Fruit fly (Drosophila melanogaster) whole organism, prepupa: Measurements from ENCODE around the gene CG9986.

Experiments used
- CG10631 ChIP-seq: fragments of 200-800 bp; sonication (Bioruptor generic); optimal IDR thresholded peaks from 2 replicates; lab custom pipeline; 2016; ENCODE audit warnings: missing biosample characterization, missing genetic modification characterization
- CG11294 ChIP-seq: fragments of 200-800 bp; sonication (Bioruptor generic); IDR thresholded peaks from 2 replicates; pipeline ENCODE4 v1.3.6; 2022; ENCODE audit warnings: missing biosample characterization, missing genetic modification characterization
- CG11762 ChIP-seq: fragments of 200-800 bp; sonication (Bioruptor generic); optimal IDR thresholded peaks from 3 replicates; lab custom pipeline; 2016; ENCODE audit warnings: missing biosample characterization, missing genetic modification characterization; ENCODE audit not compliant: insufficient read depth
- CG11902 ChIP-seq: fragments of 200-800 bp; sonication (Bioruptor generic); optimal IDR thresholded peaks from 3 replicates; lab custom pipeline; 2016; ENCODE audit warnings: missing biosample characterization, missing genetic modification characterization
- CG15336 ChIP-seq: fragments of 200-800 bp; sonication (Bioruptor generic); IDR thresholded peaks from 2 replicates; pipeline ENCODE4 v1.3.6; 2022; ENCODE audit warnings: missing biosample characterization, missing genetic modification characterization
- CG1621 ChIP-seq: fragments of 200-800 bp; sonication (Bioruptor generic); optimal IDR thresholded peaks from 3 replicates; lab custom pipeline; 2018; ENCODE audit warnings: missing biosample characterization, mild to moderate bottlenecking, missing genetic modification characterization
- CG16779 ChIP-seq: fragments of 200-800 bp; sonication (Bioruptor generic); optimal IDR thresholded peaks from 3 replicates; lab custom pipeline; 2017; ENCODE audit warnings: missing biosample characterization, mild to moderate bottlenecking, missing genetic modification characterization
- CG3032 ChIP-seq: fragments of 200-800 bp; optimal IDR thresholded peaks from 2 replicates; lab custom pipeline; 2019; ENCODE audit warnings: missing biosample characterization, mild to moderate bottlenecking, missing genetic modification characterization, moderate library complexity
- CG31627 ChIP-seq: fragments of 200-800 bp; sonication (Bioruptor generic); optimal IDR thresholded peaks from 3 replicates; lab custom pipeline; 2016; ENCODE audit warnings: missing biosample characterization, missing genetic modification characterization
- CG34406 ChIP-seq: fragments of 200-800 bp; sonication (Bioruptor generic); optimal IDR thresholded peaks from 3 replicates; lab custom pipeline; 2016; ENCODE audit warnings: missing biosample characterization, missing genetic modification characterization
- CG4318 ChIP-seq: fragments of 200-800 bp; sonication (Bioruptor generic); optimal IDR thresholded peaks from 3 replicates; lab custom pipeline; 2017; ENCODE audit warnings: missing biosample characterization, mild to moderate bottlenecking, missing genetic modification characterization
- CG6163 ChIP-seq: fragments of 200-800 bp; sonication (Bioruptor generic); IDR thresholded peaks from 3 replicates; pipeline ENCODE4 v1.3.6; 2022; ENCODE audit warnings: missing biosample characterization, missing genetic modification characterization
- CG6792 ChIP-seq: fragments of 200-800 bp; sonication (Bioruptor generic); optimal IDR thresholded peaks from 3 replicates; lab custom pipeline; 2016; ENCODE audit warnings: missing biosample characterization, missing genetic modification characterization
- CG6808 ChIP-seq: fragments of 200-800 bp; sonication (Bioruptor generic); optimal IDR thresholded peaks from 3 replicates; lab custom pipeline; 2017; ENCODE audit warnings: missing biosample characterization, missing genetic modification characterization, mild to moderate bottlenecking, moderate library complexity, missing genetic modification reagents
- CG6854 ChIP-seq: fragments of 200-800 bp; sonication (Bioruptor generic); optimal IDR thresholded peaks from 2 replicates; lab custom pipeline; 2017; ENCODE audit warnings: missing biosample characterization, mild to moderate bottlenecking, missing genetic modification characterization
- CG7368 ChIP-seq: fragments of 200-800 bp; sonication (Bioruptor generic); optimal IDR thresholded peaks from 3 replicates; lab custom pipeline; 2016; ENCODE audit warnings: missing biosample characterization, missing genetic modification characterization
- CG8119 ChIP-seq: fragments of 200-800 bp; sonication (Bioruptor generic); IDR thresholded peaks from 3 replicates; pipeline ENCODE4 v1.3.6; 2022; ENCODE audit warnings: missing biosample characterization, missing genetic modification characterization
- CG8319 ChIP-seq: fragments of 200-800 bp; sonication (Bioruptor generic); optimal IDR thresholded peaks from 3 replicates; lab custom pipeline; 2016; ENCODE audit warnings: missing biosample characterization, missing genetic modification characterization
- CG9139 ChIP-seq: fragments of 200-800 bp; sonication (Bioruptor generic); optimal IDR thresholded peaks from 3 replicates; lab custom pipeline; 2017; ENCODE audit warnings: missing biosample characterization, mild to moderate bottlenecking, missing genetic modification characterization
- Eip75B ChIP-seq: fragments of 200-800 bp; sonication (Bioruptor generic); optimal IDR thresholded peaks from 3 replicates; lab custom pipeline; 2016; ENCODE audit warnings: missing biosample characterization, missing genetic modification characterization
- Eip78C ChIP-seq: fragments of 200-800 bp; sonication (Bioruptor generic); peaks from one replicate; lab custom pipeline; 2016; ENCODE audit warnings: missing biosample characterization, missing genetic modification characterization
- Eip93F ChIP-seq: fragments of 200-800 bp; sonication (Bioruptor generic); optimal IDR thresholded peaks from 2 replicates; lab custom pipeline; 2016; ENCODE audit warnings: missing biosample characterization, mild to moderate bottlenecking, missing genetic modification characterization
- Ets21C ChIP-seq: fragments of 200-800 bp; sonication (Bioruptor generic); optimal IDR thresholded peaks from 3 replicates; lab custom pipeline; 2016; ENCODE audit warnings: missing biosample characterization, missing genetic modification characterization
- Hr38 ChIP-seq: sonication (Bioruptor generic); optimal IDR thresholded peaks from 2 replicates; lab custom pipeline; 2016; ENCODE audit warnings: missing biosample characterization, missing genetic modification characterization
- Hr4 ChIP-seq: fragments of 200-800 bp; sonication (Bioruptor generic); optimal IDR thresholded peaks from 3 replicates; lab custom pipeline; 2016; ENCODE audit warnings: missing biosample characterization, missing genetic modification characterization
- Lpt ChIP-seq: fragments of 200-800 bp; sonication (Bioruptor generic); optimal IDR thresholded peaks from 3 replicates; lab custom pipeline; 2016; ENCODE audit warnings: missing biosample characterization, missing genetic modification characterization
- Met ChIP-seq: fragments of 200-800 bp; sonication (Bioruptor generic); optimal IDR thresholded peaks from 3 replicates; lab custom pipeline; 2016; ENCODE audit warnings: missing biosample characterization, missing genetic modification characterization
- OdsH ChIP-seq: fragments of 200-800 bp; sonication (Bioruptor generic); optimal IDR thresholded peaks from 3 replicates; lab custom pipeline; 2016; ENCODE audit warnings: missing biosample characterization, missing genetic modification characterization
- Smox ChIP-seq: fragments of 200-800 bp; sonication (Bioruptor generic); optimal IDR thresholded peaks from 3 replicates; lab custom pipeline; 2016; ENCODE audit warnings: missing biosample characterization, missing genetic modification characterization
- Sox102F ChIP-seq: fragments of 200-800 bp; sonication (Bioruptor generic); optimal IDR thresholded peaks from 2 replicates; lab custom pipeline; 2016; ENCODE audit warnings: missing biosample characterization, mild to moderate bottlenecking, missing genetic modification characterization
- Sox14 ChIP-seq: fragments of 200-800 bp; sonication (Bioruptor generic); optimal IDR thresholded peaks from 3 replicates; lab custom pipeline; 2016; ENCODE audit warnings: missing biosample characterization, missing genetic modification characterization
- Sox15 ChIP-seq: fragments of 200-800 bp; sonication (Bioruptor generic); optimal IDR thresholded peaks from 3 replicates; lab custom pipeline; 2016; ENCODE audit warnings: missing biosample characterization, missing genetic modification characterization
- dsx ChIP-seq: fragments of 200-800 bp; optimal IDR thresholded peaks from 3 replicates; lab custom pipeline; 2019; ENCODE audit warnings: missing biosample characterization, mild to moderate bottlenecking, missing genetic modification characterization, moderate library complexity; ENCODE audit not compliant: poor library complexity, severe bottlenecking
- eg ChIP-seq: fragments of 200-800 bp; sonication (Bioruptor generic); IDR thresholded peaks from 3 replicates; pipeline ENCODE4 v1.3.6; 2022; ENCODE audit warnings: missing biosample characterization, missing genetic modification characterization
- esn ChIP-seq: fragments of 200-800 bp; sonication (Bioruptor generic); optimal IDR thresholded peaks from 2 replicates; lab custom pipeline; 2016; ENCODE audit warnings: missing biosample characterization, mild to moderate bottlenecking, missing genetic modification characterization, moderate library complexity
- fd59A ChIP-seq: fragments of 200-800 bp; sonication (Bioruptor generic); optimal IDR thresholded peaks from 2 replicates; lab custom pipeline; 2017; ENCODE audit warnings: missing biosample characterization, mild to moderate bottlenecking, missing genetic modification characterization, missing genetic modification reagents
- fd85E ChIP-seq: fragments of 200-800 bp; sonication (Bioruptor generic); optimal IDR thresholded peaks from 3 replicates; lab custom pipeline; 2016; ENCODE audit warnings: missing biosample characterization, missing genetic modification characterization
- fkh ChIP-seq: fragments of 200-800 bp; sonication (Bioruptor generic); optimal IDR thresholded peaks from 3 replicates; lab custom pipeline; 2017; ENCODE audit warnings: missing biosample characterization, mild to moderate bottlenecking, missing genetic modification characterization, moderate library complexity
- lz ChIP-seq: fragments of 200-800 bp; sonication (Bioruptor generic); optimal IDR thresholded peaks from 3 replicates; lab custom pipeline; 2016; ENCODE audit warnings: missing biosample characterization, missing genetic modification characterization
- pdm3 ChIP-seq: fragments of 200-800 bp; sonication (Bioruptor generic); optimal IDR thresholded peaks from 3 replicates; lab custom pipeline; 2016; ENCODE audit warnings: missing biosample characterization, missing genetic modification characterization
- ss ChIP-seq, 2 experiments: fragments of 200-800 bp; sonication (Bioruptor generic); optimal IDR thresholded peaks; 2 replicates in 1 of 2; 3 replicates in 1 of 2; lab custom pipeline; 2017 to 2018; ENCODE audit warnings: mild to moderate bottlenecking in 2 of 2, missing biosample characterization in 2 of 2, missing genetic modification characterization in 2 of 2, moderate library complexity in 1 of 2
- svp ChIP-seq: fragments of 200-800 bp; sonication (Bioruptor generic); peaks from one replicate; lab custom pipeline; 2016; ENCODE audit warnings: missing biosample characterization, missing genetic modification characterization
- vri ChIP-seq: fragments of 200-800 bp; sonication (Bioruptor generic); optimal IDR thresholded peaks from 3 replicates; lab custom pipeline; 2016; ENCODE audit warnings: missing biosample characterization, mild to moderate bottlenecking, missing genetic modification characterization

CG9986 gene

DNA sequence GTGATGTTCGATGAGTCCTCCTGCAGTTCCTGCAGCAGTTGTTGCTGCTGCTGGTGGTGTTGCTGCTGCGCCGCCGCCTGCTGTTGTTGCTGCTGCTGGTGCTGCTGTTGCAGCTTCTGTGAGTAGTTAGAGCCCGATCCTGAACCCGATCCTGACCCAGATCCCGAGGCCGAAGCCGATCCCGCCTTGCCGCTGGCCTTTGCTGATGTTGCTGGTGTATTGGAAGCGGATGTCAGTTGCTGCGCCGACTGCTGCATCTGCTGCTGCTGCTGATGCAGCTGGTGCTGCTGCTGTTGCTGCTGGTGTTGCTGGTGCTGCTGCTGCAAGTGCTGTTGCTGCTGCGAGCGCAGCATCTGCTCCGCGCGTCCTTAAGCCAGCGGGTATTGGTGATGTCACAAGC lies 23.2 kb upstream of the CG9986 start:
- no peak for TF ChIP-seq CG6792 (GFP tag; lab: Kevin White, UChicago)
- no peak for TF ChIP-seq svp (GFP tag; lab: Kevin White, UChicago)
- no peak for TF ChIP-seq CG1621 (tag; lab: Kevin White, UChicago)
- no peak for TF ChIP-seq CG9139 (GFP tag; lab: Kevin White, UChicago)
- TF ChIP-seq fkh (GFP tag; lab: Kevin White, UChicago), result no peak
- TF ChIP-seq CG6854, result no peak
- TF ChIP-seq Sox102F, result no peak
- no peak for TF ChIP-seq OdsH (GFP tag; lab: Kevin White, UChicago)
- TF ChIP-seq Sox15 (GFP tag; lab: Kevin White, UChicago), result no peak
- TF ChIP-seq CG10631 (GFP tag; lab: Kevin White, UChicago), result no peak
- no peak for TF ChIP-seq CG31627 (GFP tag; lab: Kevin White, UChicago)
- TF ChIP-seq vri (GFP tag; lab: Kevin White, UChicago), result no peak
- TF ChIP-seq CG16779 (tag; lab: Kevin White, UChicago), result no peak
- TF ChIP-seq fd59A (GFP tag; lab: Kevin White, UChicago), result no peak
- no peak for TF ChIP-seq Smox
- no peak for TF ChIP-seq lz (GFP tag; lab: Kevin White, UChicago)
- no peak for TF ChIP-seq Met (GFP tag; lab: Kevin White, UChicago)
- TF ChIP-seq esn, result no peak
- no peak for TF ChIP-seq eg (GFP tag; lab: Robert Waterston, UW)

DNA sequence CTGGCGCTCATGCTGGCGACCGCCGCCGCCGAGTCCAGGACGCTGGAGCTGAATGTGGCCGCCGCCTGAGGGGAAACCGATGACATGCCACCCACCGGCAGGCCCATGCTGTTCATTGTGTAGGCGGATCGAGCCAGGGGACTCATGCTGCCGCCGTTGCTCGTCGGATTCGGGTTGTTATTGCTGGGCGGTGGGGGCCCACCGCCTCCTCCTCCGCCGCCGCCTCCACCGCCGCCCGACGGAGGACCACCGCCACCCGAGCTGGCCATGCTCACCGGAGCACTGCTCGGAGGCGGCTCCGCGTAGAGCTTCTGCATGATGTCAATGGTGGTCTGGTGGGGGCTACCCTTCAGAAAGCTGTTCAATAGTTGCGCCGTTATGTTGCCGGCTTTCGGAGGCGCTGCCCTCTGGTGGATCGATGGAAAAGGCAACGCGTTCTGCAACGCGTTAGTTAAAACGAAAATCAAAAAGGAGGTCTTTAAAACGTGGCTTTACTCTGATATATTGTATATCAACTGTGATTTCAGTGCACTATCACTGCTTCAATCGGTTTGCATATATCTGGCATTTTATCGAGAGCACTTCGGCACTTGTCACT lies 21.5 kb upstream of the CG9986 start:
- TF ChIP-seq Hr4 (GFP tag; lab: Kevin White, UChicago) (no peak), Sox14 (GFP tag; lab: Kevin White, UChicago) (no peak), esn (no peak), CG6854 (no peak), fd85E (GFP tag; lab: Kevin White, UChicago) (no peak), ss (GFP tag; optimal IDR thresholded peaks at IDR 0.05; lab: Kevin White, UChicago) (no peak), CG10631 (GFP tag; lab: Kevin White, UChicago) (no peak), CG11762 (GFP tag; lab: Kevin White, UChicago) (no peak), svp (GFP tag; lab: Kevin White, UChicago) (no peak), pdm3 (GFP tag; lab: Kevin White, UChicago) (no peak), eg (GFP tag; lab: Robert Waterston, UW) (no peak), CG8119 (no peak), Sox15 (GFP tag; lab: Kevin White, UChicago) (no peak), CG6808 (GFP tag; lab: Kevin White, UChicago) (no peak)

DNA sequence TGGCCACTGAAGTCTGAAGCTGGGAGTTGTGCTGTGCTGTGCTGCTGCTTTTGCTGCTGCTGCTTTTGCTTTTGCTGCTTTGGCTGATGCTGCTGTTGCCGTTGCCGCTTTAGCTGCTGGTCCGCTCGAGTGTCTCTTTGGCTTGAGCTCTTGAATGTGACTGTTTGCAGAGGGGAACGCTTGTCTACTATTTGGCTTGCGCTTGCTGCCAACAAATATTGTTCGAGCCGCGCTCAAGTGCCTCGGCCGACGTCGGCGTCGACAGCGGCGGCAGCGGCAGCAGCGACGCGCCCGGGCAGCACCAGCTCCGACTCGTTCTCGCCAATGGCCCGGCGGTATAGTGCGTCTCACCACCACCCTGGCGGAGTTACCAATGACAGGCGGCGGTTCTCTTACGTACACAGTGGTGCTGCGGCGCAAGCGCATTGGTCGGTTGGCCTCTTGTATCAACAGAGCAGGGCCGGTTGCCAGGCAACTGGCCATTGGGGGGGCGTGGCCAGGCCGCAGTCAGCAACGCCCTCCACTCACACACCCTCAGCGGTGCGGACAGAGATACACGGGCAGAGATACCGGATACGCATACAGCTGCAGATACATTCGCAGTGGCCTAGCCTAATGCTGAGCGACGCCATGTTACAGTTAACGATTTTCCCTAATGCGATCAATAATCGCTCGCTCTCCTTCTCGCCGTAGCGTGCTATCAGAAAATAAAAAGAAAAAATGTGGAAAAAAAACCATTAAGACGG lies 20.6 kb upstream of the CG9986 start, which contains the start of gene fkh:
Gene fkh, minus strand, starts transcription at position 189 of the 746 bp plus-strand sequence.
- TF ChIP-seq Lpt (GFP tag; lab: Kevin White, UChicago) (peak; percentile 18), Met (GFP tag; lab: Kevin White, UChicago) (peak; percentile 53), fkh (GFP tag; lab: Kevin White, UChicago) (peak; percentile 100), Eip93F (no peak), CG34406 (GFP tag; lab: Kevin White, UChicago) (peak; percentile 72), CG11902 (GFP tag; lab: Kevin White, UChicago) (no peak), Sox14 (GFP tag; lab: Kevin White, UChicago) (no peak), CG7368 (GFP tag; lab: Kevin White, UChicago) (peak; percentile 83), ss (GFP tag; optimal IDR thresholded peaks at IDR 0.05; lab: Kevin White, UChicago) (peak; percentile 71 to 84), CG8119 (peak; percentile 58; the same call in 1 of the 3 replicates), Sox102F (peak; percentile 65), Smox (peak; percentile 62), Eip75B (GFP tag; lab: Kevin White, UChicago) (peak; percentile 57), CG4318 (no peak), CG11294 (GFP tag; lab: Robert Waterston, UW) (no peak), CG3032 (tag; lab: Kevin White, UChicago) (peak; percentile 15), vri (GFP tag; lab: Kevin White, UChicago) (peak; percentile 88), Ets21C (no peak), Hr38 (GFP tag; lab: Kevin White, UChicago) (no peak), svp (GFP tag; lab: Kevin White, UChicago) (peak; percentile 70), eg (GFP tag; lab: Robert Waterston, UW) (peak; percentile 72; the same call in 2 of the 3 replicates), Sox15 (GFP tag; lab: Kevin White, UChicago) (no peak), CG6792 (GFP tag; lab: Kevin White, UChicago) (peak; percentile 81), dsx (GFP tag; lab: Kevin White, UChicago) (no peak), pdm3 (GFP tag; lab: Kevin White, UChicago) (peak; percentile 62), CG1621 (tag; lab: Kevin White, UChicago) (peak; percentile 69), CG6808 (GFP tag; lab: Kevin White, UChicago) (peak; percentile 73), CG8319 (GFP tag; lab: Kevin White, UChicago) (peak; percentile 48), CG9139 (GFP tag; lab: Kevin White, UChicago) (peak; percentile 85), Eip78C (GFP tag; lab: Kevin White, UChicago) (peak; percentile 87), CG15336 (no peak), CG6163 (GFP tag; lab: Robert Waterston, UW) (peak; percentile 84)
